Worm (Caenorhabditis elegans) whole organism, young adult: ENCODE measurements around the gene C37C3.10.
A peak's percentile ranks its signal among the peaks of the same experiment; 100 is the strongest.

Source experiments
- B0261.1 ChIP-seq: sonication (generic microtip); optimal IDR thresholded peaks from 2 replicates; lab custom pipeline; 2016; ENCODE audit warnings: mild to moderate bottlenecking, missing genetic modification characterization, moderate library complexity, missing compliant biosample characterization
- D2030.7 ChIP-seq: fragments of 200-800 bp; sonication (Bioruptor generic); IDR thresholded peaks from 2 replicates; pipeline ENCODE4 v1.3.6; 2022; ENCODE audit warnings: missing genetic modification reagents, missing genetic modification characterization, missing compliant biosample characterization
- F33H1.4 ChIP-seq: fragments of 200-800 bp; sonication (Bioruptor generic); IDR thresholded peaks from 2 replicates; pipeline ENCODE4 v1.3.6; 2022; ENCODE audit warnings: missing genetic modification reagents, missing genetic modification characterization, missing compliant biosample characterization
- F39B2.1 ChIP-seq: fragments of 200-800 bp; sonication (Bioruptor generic); IDR thresholded peaks from 2 replicates; pipeline ENCODE4 v1.3.6; 2022; ENCODE audit warnings: missing genetic modification reagents, missing genetic modification characterization, missing compliant biosample characterization
- Y56A3A.18 ChIP-seq: fragments of 200-800 bp; sonication (Bioruptor generic); IDR thresholded peaks from 2 replicates; pipeline ENCODE4 v1.3.6; 2022; ENCODE audit warnings: missing genetic modification reagents, missing genetic modification characterization, missing compliant biosample characterization
- akir-1 ChIP-seq: fragments of 200-800 bp; sonication (Bioruptor generic); optimal IDR thresholded peaks from 2 replicates; lab custom pipeline; 2018; ENCODE audit warnings: mild to moderate bottlenecking, missing genetic modification characterization, moderate library complexity, missing compliant biosample characterization
- cebp-1 ChIP-seq, 2 experiments: fragments of 200-800 bp in 1 of 2; sonication (Bioruptor generic) in 1 of 2; sonication (generic microtip) in 1 of 2; IDR thresholded peaks in 1 of 2; optimal IDR thresholded peaks in 1 of 2; 2 replicates each; pipeline versions ENCODE4 v1.3.6 to Lab custom; 2017 to 2022; ENCODE audit warnings: missing compliant biosample characterization in 2 of 2, missing genetic modification characterization in 2 of 2, mild to moderate bottlenecking in 1 of 2, missing genetic modification reagents in 1 of 2, moderate library complexity in 1 of 2
- him-1 ChIP-seq: sonication (generic microtip); optimal IDR thresholded peaks from 2 replicates; lab custom pipeline; 2016; ENCODE audit warnings: missing genotype, missing genetic modification reagents, missing genetic modification characterization, missing compliant biosample characterization
- hlh-26 ChIP-seq: fragments of 200-800 bp; sonication (Bioruptor generic); conservative IDR thresholded peaks from 2 replicates; pipeline ENCODE4 v1.3.6; 2022; ENCODE audit warnings: missing genetic modification reagents, missing genetic modification characterization, missing compliant biosample characterization
- hmg-1.2 ChIP-seq: fragments of 200-800 bp; sonication (Bioruptor generic); IDR thresholded peaks from 2 replicates; pipeline ENCODE4 v1.3.6; 2022; ENCODE audit warnings: missing genetic modification reagents, missing genetic modification characterization, missing compliant biosample characterization
- hrde-1 ChIP-seq: sonication (generic microtip); optimal IDR thresholded peaks from 2 replicates; lab custom pipeline; 2016; ENCODE audit warnings: missing genetic modification characterization, mild to moderate bottlenecking, missing compliant biosample characterization, moderate library complexity, missing genotype, missing genetic modification reagents, borderline replicate concordance
- hsf-1 ChIP-seq: fragments of 200-800 bp; sonication (Bioruptor generic); IDR thresholded peaks from 2 replicates; pipeline ENCODE4 v1.3.6; 2022; ENCODE audit warnings: missing genetic modification reagents, missing genetic modification characterization, missing compliant biosample characterization
- lag-1 ChIP-seq: fragments of 200-800 bp; sonication (Bioruptor generic); IDR thresholded peaks from 2 replicates; pipeline ENCODE4 v1.3.6; 2022; ENCODE audit warnings: missing genetic modification reagents, missing genetic modification characterization, missing compliant biosample characterization
- lin-35 ChIP-seq, 3 experiments: fragments of 150-350 bp in 2 of 3; sonication (generic microtip) in 1 of 3; optimal IDR thresholded peaks; 2 replicates each; lab custom pipeline; 2014 to 2018; ENCODE audit warnings: missing biosample characterization in 3 of 3, missing genetic modification characterization in 3 of 3, missing genetic modification reagents in 3 of 3
- lsl-1 ChIP-seq: fragments of 200-800 bp; sonication (Bioruptor generic); optimal IDR thresholded peaks from 2 replicates; lab custom pipeline; 2018; ENCODE audit warnings: mild to moderate bottlenecking, missing genetic modification characterization, moderate library complexity, missing compliant biosample characterization
- madf-6 ChIP-seq: fragments of 200-800 bp; sonication (Bioruptor generic); IDR thresholded peaks from 2 replicates; pipeline ENCODE4 v1.3.6; 2022; ENCODE audit warnings: missing genetic modification reagents, missing genetic modification characterization, missing compliant biosample characterization
- madf-8 ChIP-seq: fragments of 200-800 bp; sonication (Bioruptor generic); conservative IDR thresholded peaks from 2 replicates; pipeline ENCODE4 v1.3.6; 2022; ENCODE audit warnings: missing genetic modification reagents, missing genetic modification characterization, missing compliant biosample characterization
- mcd-1 ChIP-seq: fragments of 200-800 bp; sonication (Bioruptor generic); IDR thresholded peaks from 2 replicates; pipeline ENCODE4 v1.3.6; 2022; ENCODE audit warnings: missing genetic modification reagents, missing genetic modification characterization, missing compliant biosample characterization
- mxl-1 ChIP-seq: sonication (generic microtip); optimal IDR thresholded peaks from 2 replicates; lab custom pipeline; 2016; ENCODE audit warnings: missing genetic modification characterization, missing compliant biosample characterization
- nhr-120 ChIP-seq: fragments of 200-800 bp; sonication (Bioruptor generic); IDR thresholded peaks from 2 replicates; pipeline ENCODE4 v1.3.6; 2022; ENCODE audit warnings: missing genetic modification characterization, missing compliant biosample characterization
- nhr-179 ChIP-seq: sonication (generic microtip); optimal IDR thresholded peaks from 2 replicates; lab custom pipeline; 2016; ENCODE audit warnings: mild to moderate bottlenecking, missing genetic modification characterization, missing compliant biosample characterization
- rec-8 ChIP-seq, 2 experiments: sonication (generic microtip); optimal IDR thresholded peaks; 2 replicates each; lab custom pipeline; 2016; ENCODE audit warnings: mild to moderate bottlenecking in 2 of 2, missing genetic modification characterization in 2 of 2, missing genetic modification reagents in 2 of 2, missing genotype in 2 of 2, missing biosample characterization in 1 of 2, missing compliant biosample characterization in 1 of 2, moderate library complexity in 1 of 2
- repo-1 ChIP-seq: sonication (generic microtip); optimal IDR thresholded peaks from 2 replicates; lab custom pipeline; 2017; ENCODE audit warnings: mild to moderate bottlenecking, missing genetic modification characterization, missing compliant biosample characterization
- rpc-1 ChIP-seq, 2 experiments: fragments of 150-350 bp in 1 of 2; sonication (generic microtip) in 1 of 2; optimal IDR thresholded peaks; 2 replicates each; lab custom pipeline; 2014 to 2018; ENCODE audit warnings: missing biosample characterization in 1 of 2, missing genetic modification characterization in 1 of 2, missing genetic modification reagents in 1 of 2, missing genotype in 1 of 2
- sea-2 ChIP-seq: fragments of 200-800 bp; sonication (Bioruptor generic); IDR thresholded peaks from 2 replicates; pipeline ENCODE4 v1.3.6; 2022; ENCODE audit warnings: missing genetic modification characterization, missing compliant biosample characterization
- snpc-3.4 ChIP-seq: sonication (generic microtip); optimal IDR thresholded peaks from 2 replicates; lab custom pipeline; 2017; ENCODE audit warnings: missing genetic modification characterization, mild to moderate bottlenecking, missing compliant biosample characterization, antibody characterized with exemption, moderate library complexity, missing genotype, missing genetic modification reagents
- snpc-4 ChIP-seq, 5 experiments: fragments of 150-350 bp in 1 of 5; sonication (generic microtip) in 4 of 5; optimal IDR thresholded peaks; 2 replicates each; lab custom pipeline; 2014 to 2018; ENCODE audit warnings: missing genetic modification characterization in 5 of 5, missing biosample characterization in 3 of 5, antibody characterized with exemption in 2 of 5, mild to moderate bottlenecking in 2 of 5, missing compliant biosample characterization in 2 of 5, missing genotype in 2 of 5, moderate library complexity in 2 of 5, missing genetic modification reagents in 1 of 5
- sptf-2 ChIP-seq: fragments of 200-800 bp; sonication (Bioruptor generic); optimal IDR thresholded peaks from 2 replicates; lab custom pipeline; 2018; ENCODE audit warnings: mild to moderate bottlenecking, missing genetic modification characterization, missing compliant biosample characterization
- tbp1 ChIP-seq: fragments of 200-800 bp; sonication (Bioruptor generic); optimal IDR thresholded peaks from 2 replicates; lab custom pipeline; 2018; ENCODE audit warnings: mild to moderate bottlenecking, missing genetic modification characterization, missing compliant biosample characterization
- unc-62 ChIP-seq: fragments of 150-350 bp; optimal IDR thresholded peaks from 2 replicates; lab custom pipeline; 2014; ENCODE audit warnings: missing biosample characterization, missing genetic modification reagents, missing genetic modification characterization
- xnd-1 ChIP-seq: sonication (generic microtip); optimal IDR thresholded peaks from 2 replicates; lab custom pipeline; 2016; ENCODE audit warnings: missing genotype, missing genetic modification reagents, missing genetic modification characterization, missing compliant biosample characterization
- ztf-22 ChIP-seq: fragments of 200-800 bp; sonication (Bioruptor generic); optimal IDR thresholded peaks from 2 replicates; lab custom pipeline; 2018; ENCODE audit warnings: mild to moderate bottlenecking, missing genetic modification characterization, moderate library complexity, missing compliant biosample characterization

Gene C37C3.10

ce11 chrV:7884441-7884840 is 21.6 kb upstream of the C37C3.10 start:
- TF ChIP-seq hmg-1.2 (no peak), mcd-1 (no peak), Y56A3A.18 (no peak), B0261.1 (tag; lab: Kevin White, UChicago) (no peak), unc-62 (no peak), lsl-1 (GFP tag; lab: Kevin White, UChicago) (no peak), rpc-1 (optimal IDR thresholded peaks at IDR 0.05; lab: Kevin White, UChicago) (no peak), rpc-1 (tag; optimal IDR thresholded peaks at IDR 0.05; lab: Kevin White, UChicago) (no peak), rec-8 (tag; optimal IDR thresholded peaks at IDR 0.05; lab: Kevin White, UChicago) (no peak), madf-6 (GFP tag; lab: Robert Waterston, UW) (no peak), him-1 (no peak), mxl-1 (tag; lab: Kevin White, UChicago) (no peak), snpc-4 (GFP tag; optimal IDR thresholded peaks at IDR 0.05; lab: Kevin White, UChicago) (no peak), snpc-4 (tag; optimal IDR thresholded peaks at IDR 0.05; lab: Kevin White, UChicago) (no peak), sea-2 (GFP tag; lab: Robert Waterston, UW) (no peak), lag-1 (no peak), D2030.7 (GFP tag; lab: Robert Waterston, UW) (no peak), hlh-26 (GFP tag; lab: Robert Waterston, UW) (no peak), nhr-120 (GFP tag; lab: Robert Waterston, UW) (no peak), snpc-3.4 (no peak), tbp1 (no peak)

DNA sequence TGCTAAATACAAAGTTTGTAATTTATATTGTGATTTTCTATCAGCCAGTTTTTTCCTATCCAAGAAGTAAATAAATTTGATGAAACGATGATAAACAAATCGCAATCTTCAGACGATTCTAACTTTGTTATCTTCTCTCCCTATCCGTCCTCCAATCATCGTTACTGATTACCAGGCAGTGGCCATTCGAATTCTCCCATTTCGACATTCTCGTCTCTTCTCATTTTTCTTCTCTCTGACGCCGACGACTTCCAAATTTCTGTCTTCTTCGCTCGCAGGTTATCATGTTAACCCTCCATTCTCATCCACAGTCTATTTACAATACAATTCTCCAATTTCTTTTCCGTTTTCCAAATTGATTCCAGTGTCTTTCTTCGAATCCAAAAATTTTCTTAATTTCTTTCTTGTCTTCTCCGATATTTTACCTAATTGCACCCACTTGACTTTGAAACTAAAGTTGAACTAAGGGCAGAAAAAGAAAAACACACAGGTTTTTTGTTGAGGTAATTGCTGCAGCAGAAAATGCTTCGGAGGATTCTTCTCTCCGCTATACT is 15.6 kb upstream of the C37C3.10 start, which contains the start of gene F40A3.2:
TSS of gene F40A3.2 (plus strand) at position 504 of the 554 bp plus-strand sequence.
- peak; percentile 41; the same call in 1 of the 2 replicates for TF ChIP-seq hsf-1 (GFP tag; lab: Robert Waterston, UW)
- no peak for TF ChIP-seq Y56A3A.18

- TF ChIP-seq D2030.7 (GFP tag; lab: Robert Waterston, UW) (peak; percentile 31; the same call in 1 of the 2 replicates), mxl-1 (tag; lab: Kevin White, UChicago) (no peak), F39B2.1 (GFP tag; lab: Robert Waterston, UW) (no peak), hsf-1 (GFP tag; lab: Robert Waterston, UW) (peak; percentile 81), nhr-179 (no peak), madf-8 (GFP tag; lab: Robert Waterston, UW) (peak; percentile 62), F33H1.4 (GFP tag; lab: Robert Waterston, UW) (peak; percentile 85), rpc-1 (optimal IDR thresholded peaks at IDR 0.05; lab: Kevin White, UChicago) (no peak), rpc-1 (tag; optimal IDR thresholded peaks at IDR 0.05; lab: Kevin White, UChicago) (no peak), xnd-1 (tag; lab: Kevin White, UChicago) (peak; percentile 80), sptf-2 (no peak), hrde-1 (tag; lab: Kevin White, UChicago) (no peak), repo-1 (tag; lab: Kevin White, UChicago) (no peak), cebp-1 (GFP tag; IDR thresholded peaks at IDR 0.05; lab: Robert Waterston, UW) (no peak), cebp-1 (tag; optimal IDR thresholded peaks at IDR 0.05; lab: Kevin White, UChicago) (no peak), ztf-22 (GFP tag; lab: Kevin White, UChicago) (no peak), akir-1 (no peak), lin-35 (GFP tag; optimal IDR thresholded peaks at IDR 0.05; lab: Kevin White, UChicago) (no peak), madf-6 (GFP tag; lab: Robert Waterston, UW) (peak; percentile 80), lsl-1 (GFP tag; lab: Kevin White, UChicago) (peak; percentile 85)
Observed at ce11 chrV:7876881-7877475, 14.1 kb upstream of the C37C3.10 start, which contains the start of gene F40A3.3. F40A3.3 (plus strand) TSS chrV:7877444.
